Worm (Caenorhabditis elegans) whole organism, late embryonic: ENCODE measurements around the gene cyp-13B1.
"Not testable (repeated sequence)": the region's sequence is repeated elsewhere in the genome, so short reads cannot be mapped to it uniquely, and the experiment has no call there.

ENCODE experiments used
- C38D4.7 ChIP-seq: fragments of 200-800 bp; sonication (Bioruptor generic); optimal IDR thresholded peaks from 2 replicates; lab custom pipeline; 2018; ENCODE audit warnings: mild to moderate bottlenecking, missing genetic modification characterization, moderate library complexity, missing compliant biosample characterization
- F13H6.1 ChIP-seq: sonication (generic microtip); optimal IDR thresholded peaks from 2 replicates; lab custom pipeline; 2016; ENCODE audit warnings: missing genetic modification characterization, missing compliant biosample characterization
- ahr-1 ChIP-seq: sonication (generic microtip); optimal IDR thresholded peaks from 2 replicates; lab custom pipeline; 2016; ENCODE audit warnings: missing genetic modification characterization, missing compliant biosample characterization
- ceh-14 ChIP-seq: sonication (generic microtip); optimal IDR thresholded peaks from 2 replicates; lab custom pipeline; 2016; ENCODE audit warnings: missing genotype, missing genetic modification characterization, missing compliant biosample characterization
- ceh-18 ChIP-seq: sonication (generic microtip); optimal IDR thresholded peaks from 2 replicates; lab custom pipeline; 2016; ENCODE audit warnings: missing genetic modification characterization, missing compliant biosample characterization
- ceh-19 ChIP-seq: fragments of 200-800 bp; sonication (Bioruptor generic); optimal IDR thresholded peaks from 2 replicates; lab custom pipeline; 2018; ENCODE audit warnings: mild to moderate bottlenecking, missing genetic modification characterization, missing compliant biosample characterization
- ceh-2 ChIP-seq: sonication (generic microtip); optimal IDR thresholded peaks from 2 replicates; lab custom pipeline; 2016; ENCODE audit warnings: missing genotype, missing genetic modification characterization, missing compliant biosample characterization
- ceh-22 ChIP-seq: sonication (generic microtip); optimal IDR thresholded peaks from 2 replicates; lab custom pipeline; 2017; ENCODE audit warnings: missing biosample characterization, missing genetic modification characterization
- ceh-24 ChIP-seq: sonication (generic microtip); optimal IDR thresholded peaks from 2 replicates; lab custom pipeline; 2016; ENCODE audit warnings: mild to moderate bottlenecking, missing genetic modification characterization, missing compliant biosample characterization
- ceh-30 ChIP-seq: fragments of 150-350 bp; optimal IDR thresholded peaks from 2 replicates; lab custom pipeline; 2014; ENCODE audit warnings: missing biosample characterization, missing genetic modification characterization
- ceh-31 ChIP-seq: sonication (generic microtip); optimal IDR thresholded peaks from 2 replicates; lab custom pipeline; 2016; ENCODE audit warnings: missing genetic modification characterization, missing compliant biosample characterization
- ceh-45 ChIP-seq: fragments of 200-800 bp; sonication (Bioruptor generic); IDR thresholded peaks from 2 replicates; pipeline ENCODE4 v1.3.6; 2022; ENCODE audit warnings: missing genetic modification reagents, missing genetic modification characterization, missing compliant biosample characterization
- ceh-6 ChIP-seq: fragments of 200-800 bp; sonication (Bioruptor generic); optimal IDR thresholded peaks from 2 replicates; lab custom pipeline; 2018; ENCODE audit warnings: mild to moderate bottlenecking, missing genetic modification characterization, missing compliant biosample characterization
- ceh-9 ChIP-seq: sonication (generic microtip); optimal IDR thresholded peaks from 2 replicates; lab custom pipeline; 2016; ENCODE audit warnings: mild to moderate bottlenecking, missing genetic modification characterization, inconsistent platforms, missing compliant biosample characterization
- elt-2 ChIP-seq: sonication (generic microtip); optimal IDR thresholded peaks from 2 replicates; lab custom pipeline; 2016; ENCODE audit warnings: missing genetic modification reagents, missing genetic modification characterization, missing compliant biosample characterization
- elt-4 ChIP-seq: sonication (generic microtip); optimal IDR thresholded peaks from 2 replicates; lab custom pipeline; 2016; ENCODE audit warnings: missing genetic modification characterization, missing compliant biosample characterization
- fkh-10 ChIP-seq: fragments of 150-350 bp; optimal IDR thresholded peaks from 2 replicates; lab custom pipeline; 2014; ENCODE audit warnings: missing biosample characterization, missing genetic modification reagents, missing genetic modification characterization
- hlh-15 ChIP-seq: sonication (generic microtip); optimal IDR thresholded peaks from 2 replicates; lab custom pipeline; 2016; ENCODE audit warnings: missing genetic modification characterization, missing compliant biosample characterization
- hlh-30 ChIP-seq: sonication (generic microtip); optimal IDR thresholded peaks from 2 replicates; lab custom pipeline; 2017; ENCODE audit warnings: antibody characterized with exemption, missing genetic modification characterization, missing compliant biosample characterization; ENCODE audit not compliant: insufficient read depth
- hlh-6 ChIP-seq: sonication (generic microtip); optimal IDR thresholded peaks from 2 replicates; lab custom pipeline; 2016; ENCODE audit warnings: missing genotype, missing genetic modification characterization, missing compliant biosample characterization
- nhr-11 ChIP-seq: fragments of 150-350 bp; optimal IDR thresholded peaks from 2 replicates; lab custom pipeline; 2014; ENCODE audit warnings: missing biosample characterization, missing genetic modification characterization
- odd-2 ChIP-seq: sonication (generic microtip); optimal IDR thresholded peaks from 2 replicates; lab custom pipeline; 2017; ENCODE audit warnings: antibody characterized with exemption, mild to moderate bottlenecking, missing genetic modification characterization, missing compliant biosample characterization
- pag-3 ChIP-seq: sonication (generic microtip); optimal IDR thresholded peaks from 2 replicates; lab custom pipeline; 2016; ENCODE audit warnings: missing compliant biosample characterization, missing genetic modification characterization, borderline replicate concordance
- pha-2 ChIP-seq: sonication (generic microtip); optimal IDR thresholded peaks from 2 replicates; lab custom pipeline; 2017; ENCODE audit warnings: mild to moderate bottlenecking, missing genetic modification characterization, missing compliant biosample characterization
- ref-2 ChIP-seq: sonication (generic microtip); optimal IDR thresholded peaks from 2 replicates; lab custom pipeline; 2016; ENCODE audit warnings: missing genetic modification characterization, missing compliant biosample characterization
- sdc-2 ChIP-seq: sonication (generic microtip); optimal IDR thresholded peaks from 2 replicates; lab custom pipeline; 2016; ENCODE audit warnings: missing genotype, missing genetic modification characterization, missing compliant biosample characterization
- tbx-2 ChIP-seq: sonication (generic microtip); optimal IDR thresholded peaks from 2 replicates; lab custom pipeline; 2016; ENCODE audit warnings: missing genetic modification characterization, missing compliant biosample characterization
- ttx-3 ChIP-seq: sonication (generic microtip); optimal IDR thresholded peaks from 2 replicates; lab custom pipeline; 2016; ENCODE audit warnings: missing genetic modification reagents, missing genetic modification characterization, missing compliant biosample characterization
- unc-3 ChIP-seq, 2 experiments: fragments of 200-800 bp in 1 of 2; sonication (Bioruptor generic) in 1 of 2; sonication (generic microtip) in 1 of 2; conservative IDR thresholded peaks in 1 of 2; optimal IDR thresholded peaks in 1 of 2; 2 replicates each; pipeline versions ENCODE4 v1.3.6 to Lab custom; 2016 to 2022; ENCODE audit warnings: missing compliant biosample characterization in 2 of 2, missing genetic modification characterization in 2 of 2, missing genetic modification reagents in 1 of 2
- ztf-16 ChIP-seq: sonication (generic microtip); optimal IDR thresholded peaks from 2 replicates; lab custom pipeline; 2017; ENCODE audit warnings: missing genetic modification characterization, missing compliant biosample characterization

cyp-13B1 gene

DNA sequence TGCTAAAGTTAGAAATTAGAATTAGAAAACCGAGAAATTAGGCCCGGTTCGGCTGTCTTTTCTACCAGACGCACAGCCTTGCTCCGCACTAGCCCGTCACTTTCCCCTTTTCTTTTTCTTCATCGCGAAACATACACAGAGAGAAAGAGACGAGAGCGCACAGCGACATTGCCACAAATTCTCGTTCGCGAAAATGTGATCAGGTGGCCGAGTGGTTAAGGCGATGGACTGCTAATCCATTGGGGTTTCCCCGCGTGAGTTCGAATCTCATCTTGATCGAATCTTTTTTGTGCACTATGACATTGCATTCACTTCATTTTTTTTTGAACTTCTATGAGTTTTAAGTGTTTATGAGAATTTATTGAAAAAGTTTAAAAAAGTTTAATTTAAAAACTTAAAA, 33.0 kb upstream of the cyp-13B1 start (continued):
- TF ChIP-seq odd-2 (tag; lab: Kevin White, UChicago) (no peak), ceh-31 (tag; lab: Kevin White, UChicago) (peak; percentile 37), hlh-6 (tag; lab: Kevin White, UChicago) (no peak), elt-4 (tag; lab: Kevin White, UChicago) (no peak), sdc-2 (tag; lab: Kevin White, UChicago) (peak; percentile 97), elt-2 (tag; lab: Kevin White, UChicago) (peak; percentile 21), ztf-16 (no peak), ceh-22 (tag; lab: Kevin White, UChicago) (no peak), ceh-30 (tag; lab: Kevin White, UChicago) (no peak), ceh-6 (GFP tag; lab: Kevin White, UChicago) (peak; percentile 3), hlh-30 (peak; percentile 11), ceh-18 (tag; lab: Kevin White, UChicago) (peak; percentile 4), tbx-2 (tag; lab: Kevin White, UChicago) (peak; percentile 3), ceh-14 (tag; lab: Kevin White, UChicago) (no peak), ceh-45 (GFP tag; lab: Robert Waterston, UW) (no peak), F13H6.1 (tag; lab: Kevin White, UChicago) (no peak), ceh-19 (GFP tag; lab: Kevin White, UChicago) (no peak), pha-2 (tag; lab: Kevin White, UChicago) (no peak), unc-3 (GFP tag; conservative IDR thresholded peaks at IDR 0.05; lab: Robert Waterston, UW) (0 out of 2 replicates have a peak, but pooled peaks have one; percentile 23), unc-3 (tag; optimal IDR thresholded peaks at IDR 0.05; lab: Kevin White, UChicago) (no peak)

DNA sequence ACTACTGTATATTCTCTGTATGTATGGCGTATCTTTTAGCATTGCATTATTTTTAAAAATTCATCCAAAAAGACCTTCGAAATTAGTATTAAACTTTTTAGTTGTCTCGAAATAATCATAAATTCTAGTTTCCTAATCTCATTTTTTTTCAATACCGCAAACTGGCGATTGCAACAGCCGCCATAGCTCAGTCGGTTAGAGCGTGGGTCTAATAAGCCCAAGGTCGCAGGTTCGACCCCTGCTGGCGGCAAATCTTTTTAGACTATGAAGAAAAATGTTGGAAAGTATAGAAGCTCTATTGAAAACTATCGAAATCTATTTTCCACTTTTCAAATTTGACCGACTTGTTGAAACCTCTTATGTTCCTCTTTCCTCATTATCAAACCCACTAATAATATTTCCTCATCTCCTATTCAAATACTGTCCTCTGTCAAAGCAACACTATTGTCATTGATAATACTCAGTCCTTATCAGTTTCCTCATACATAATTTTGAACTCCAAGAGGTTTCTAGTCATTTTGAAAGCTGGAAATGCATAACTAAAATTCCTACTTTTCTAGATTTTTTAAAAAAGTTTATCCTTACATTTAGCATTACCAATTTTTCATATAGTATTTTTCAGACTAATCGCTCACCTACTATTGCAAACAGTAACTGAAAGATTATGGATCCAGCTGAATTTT, 26.5 kb upstream of the cyp-13B1 start, which contains the start of gene jmjd-3.3:
Gene jmjd-3.3, plus strand, starts transcription at position 633 of the 683 bp plus-strand sequence.
- TF ChIP-seq fkh-10 (GFP tag; lab: Kevin White, UChicago) (no peak), pag-3 (no peak), C38D4.7 (no peak), ceh-31 (tag; lab: Kevin White, UChicago) (no peak), ceh-24 (no peak), ttx-3 (tag; lab: Kevin White, UChicago) (no peak), ceh-22 (tag; lab: Kevin White, UChicago) (no peak), ceh-9 (tag; lab: Kevin White, UChicago) (no peak), nhr-11 (no peak)
- TF ChIP-seq, all 69 proteins: peak for 0

DNA sequence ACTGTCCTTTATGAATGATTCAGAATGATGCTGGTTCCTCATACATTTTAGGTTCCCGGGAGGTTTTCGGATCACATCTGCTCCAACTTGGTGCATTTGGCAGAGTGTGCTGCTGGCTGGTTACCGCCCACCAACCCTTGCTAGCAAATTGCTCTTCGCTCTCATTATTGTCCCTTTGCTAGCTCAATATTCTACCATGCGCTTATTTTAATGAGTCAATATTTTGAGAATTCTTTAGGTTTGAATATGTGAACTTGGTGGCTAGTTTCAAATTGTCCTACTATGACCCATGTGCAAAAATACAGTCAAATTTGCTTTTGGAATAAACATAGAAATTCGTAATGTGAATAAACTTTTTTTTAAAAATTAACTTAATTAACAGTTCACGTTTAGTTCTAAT, 25.7 kb upstream of the cyp-13B1 start:
- TF ChIP-seq sdc-2 (tag; lab: Kevin White, UChicago) (peak; percentile 93), ceh-30 (tag; lab: Kevin White, UChicago) (no peak), C38D4.7 (no peak), hlh-15 (no peak)

DNA sequence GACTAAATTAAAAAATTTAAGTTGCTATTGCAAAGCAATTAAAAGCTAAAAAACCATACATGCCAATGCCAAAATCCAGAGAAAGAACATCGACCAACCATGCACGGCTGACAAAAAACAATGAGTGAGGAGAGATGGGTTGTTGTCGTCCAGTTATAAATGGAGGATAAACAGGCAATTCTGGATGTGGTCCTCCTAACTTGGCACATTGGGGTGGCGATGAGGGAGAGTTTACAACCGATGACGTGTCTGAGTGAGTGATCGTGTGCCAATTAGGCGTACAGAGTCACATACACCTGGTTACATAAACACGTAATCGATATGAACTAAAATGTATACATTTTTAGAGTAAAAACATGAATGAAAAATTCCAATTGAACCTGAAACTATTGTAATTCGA, 21.9 kb upstream of the cyp-13B1 start, which contains the start of gene C29F7.10:
Gene C29F7.10, minus strand, starts transcription at position 101 of the 400 bp plus-strand sequence.
- not testable (repeated sequence) for TF ChIP-seq sdc-2, ttx-3, ceh-2 (tag; lab: Kevin White, UChicago)

DNA sequence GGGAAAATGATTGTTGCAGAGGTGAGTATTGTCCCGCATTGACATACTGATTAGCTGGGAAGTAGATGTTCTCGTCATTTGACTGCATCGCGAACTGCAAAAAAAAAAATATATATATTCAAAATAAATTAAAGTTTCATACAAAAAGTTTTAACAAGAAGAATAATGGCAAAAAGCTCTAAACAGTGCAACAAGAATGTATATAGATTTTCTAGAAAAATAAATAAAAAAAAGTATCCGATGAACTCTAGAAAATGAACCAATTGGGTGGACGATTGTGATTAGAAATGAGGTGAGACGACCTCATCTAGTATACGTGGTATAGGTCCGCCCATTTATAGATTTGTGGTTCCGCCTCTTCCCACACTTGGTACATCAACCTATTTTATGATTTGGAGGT, 19.3 kb upstream of the cyp-13B1 start, which contains the start of gene fkh-4:
Gene fkh-4, minus strand, starts transcription at position 101 of the 400 bp plus-strand sequence.
- TF ChIP-seq hlh-15; ahr-1; ref-2 (tag; lab: Kevin White, UChicago): not testable (repeated sequence)
